Worm (Caenorhabditis elegans) whole organism, L1 larva: ENCODE results near the gene srh-300.

Source experiments
- C16A3.4 ChIP-seq: fragments of 150-350 bp; optimal IDR thresholded peaks from 2 replicates; lab custom pipeline; 2014; ENCODE audit warnings: missing biosample characterization, missing genetic modification characterization
- C34B4.2 ChIP-seq: sonication (generic microtip); optimal IDR thresholded peaks from 2 replicates; lab custom pipeline; 2017; ENCODE audit warnings: mild to moderate bottlenecking, missing genetic modification characterization, missing compliant biosample characterization
- Y116A8C.19 ChIP-seq: sonication (generic microtip); optimal IDR thresholded peaks from 2 replicates; lab custom pipeline; 2016; ENCODE audit warnings: missing compliant biosample characterization, missing genetic modification characterization, borderline replicate concordance
- aha-1 ChIP-seq: fragments of 150-350 bp; optimal IDR thresholded peaks from 2 replicates; lab custom pipeline; 2014; ENCODE audit warnings: missing biosample characterization, missing genetic modification characterization
- alr-1 ChIP-seq: fragments of 200-800 bp; sonication (Bioruptor generic); optimal IDR thresholded peaks from 2 replicates; lab custom pipeline; 2018; ENCODE audit warnings: borderline replicate concordance, mild to moderate bottlenecking, missing genetic modification characterization, missing compliant biosample characterization
- aly-2 ChIP-seq: fragments of 150-350 bp; optimal IDR thresholded peaks from 2 replicates; lab custom pipeline; 2014; ENCODE audit warnings: missing biosample characterization, missing genetic modification characterization
- ceh-63 ChIP-seq: fragments of 200-800 bp; sonication (Bioruptor generic); optimal IDR thresholded peaks from 2 replicates; lab custom pipeline; 2018; ENCODE audit warnings: mild to moderate bottlenecking, missing genetic modification characterization, missing compliant biosample characterization
- ceh-8 ChIP-seq: fragments of 200-800 bp; sonication (Bioruptor generic); optimal IDR thresholded peaks from 2 replicates; lab custom pipeline; 2018; ENCODE audit warnings: mild to moderate bottlenecking, missing genetic modification characterization, moderate library complexity, missing compliant biosample characterization
- ceh-82 ChIP-seq, 3 experiments: fragments of 150-350 bp in 1 of 3; sonication (generic microtip) in 2 of 3; optimal IDR thresholded peaks; 2 replicates each; lab custom pipeline; 2014 to 2017; ENCODE audit warnings: missing biosample characterization in 3 of 3, missing genetic modification characterization in 3 of 3
- ceh-88 ChIP-seq: fragments of 200-800 bp; sonication (Bioruptor generic); IDR thresholded peaks from 2 replicates; pipeline ENCODE4 v1.3.6; 2022; ENCODE audit warnings: missing genetic modification characterization, missing compliant biosample characterization
- ceh-90 ChIP-seq: sonication (generic microtip); optimal IDR thresholded peaks from 2 replicates; lab custom pipeline; 2016; ENCODE audit warnings: missing genetic modification characterization, missing compliant biosample characterization
- ces-1 ChIP-seq: fragments of 150-350 bp; optimal IDR thresholded peaks from 2 replicates; lab custom pipeline; 2014; ENCODE audit warnings: missing biosample characterization, missing genetic modification reagents, missing genetic modification characterization
- dpl-1 ChIP-seq, 3 experiments: fragments of 150-350 bp in 2 of 3; sonication (generic microtip) in 1 of 3; optimal IDR thresholded peaks; 2 replicates each; lab custom pipeline; 2014 to 2017; ENCODE audit warnings: missing biosample characterization in 3 of 3, missing genetic modification characterization in 3 of 3, missing genetic modification reagents in 3 of 3
- dsc-1 ChIP-seq: sonication (generic microtip); optimal IDR thresholded peaks from 2 replicates; lab custom pipeline; 2016; ENCODE audit warnings: mild to moderate bottlenecking, missing genetic modification characterization, missing compliant biosample characterization
- egl-13 ChIP-seq: sonication (generic microtip); optimal IDR thresholded peaks from 2 replicates; lab custom pipeline; 2016; ENCODE audit warnings: missing genotype, missing genetic modification reagents, missing genetic modification characterization, missing compliant biosample characterization
- egl-27 ChIP-seq, 2 experiments: fragments of 150-350 bp in 1 of 2; sonication (generic microtip); optimal IDR thresholded peaks; 3 replicates each; lab custom pipeline; 2017 to 2018; ENCODE audit warnings: missing biosample characterization in 2 of 2, missing genetic modification characterization in 2 of 2, missing genetic modification reagents in 2 of 2
- elt-2 ChIP-seq: sonication (generic microtip); optimal IDR thresholded peaks from 2 replicates; lab custom pipeline; 2016; ENCODE audit warnings: missing genetic modification characterization, mild to moderate bottlenecking, inconsistent platforms, missing compliant biosample characterization, missing genetic modification reagents
- elt-3 ChIP-seq, 6 experiments: fragments of 150-350 bp in 1 of 6; sonication (generic microtip); optimal IDR thresholded peaks; 2 replicates each; lab custom pipeline; 2017 to 2018; ENCODE audit warnings: missing biosample characterization in 6 of 6, missing genetic modification characterization in 6 of 6, inconsistent platforms in 1 of 6
- ets-5 ChIP-seq: fragments of 200-800 bp; sonication (Bioruptor generic); IDR thresholded peaks from 2 replicates; pipeline ENCODE4 v1.3.6; 2022; ENCODE audit warnings: missing genetic modification characterization, missing compliant biosample characterization
- fkh-8 ChIP-seq: sonication (generic microtip); optimal IDR thresholded peaks from 2 replicates; lab custom pipeline; 2016; ENCODE audit warnings: mild to moderate bottlenecking, missing genetic modification characterization, missing compliant biosample characterization
- fos-1 ChIP-seq: fragments of 150-350 bp; optimal IDR thresholded peaks from 2 replicates; lab custom pipeline; 2014; ENCODE audit warnings: missing biosample characterization, missing genetic modification characterization
- grh-1 ChIP-seq: fragments of 200-800 bp; sonication (Bioruptor generic); IDR thresholded peaks from 2 replicates; pipeline ENCODE4 v1.3.6; 2022; ENCODE audit warnings: missing genetic modification reagents, missing genetic modification characterization, missing compliant biosample characterization
- isw-1 ChIP-seq: fragments of 200-800 bp; sonication (Bioruptor generic); IDR thresholded peaks from 2 replicates; pipeline ENCODE4 v1.3.6; 2022; ENCODE audit warnings: missing genetic modification characterization, missing compliant biosample characterization
- lin-13 ChIP-seq: fragments of 150-350 bp; optimal IDR thresholded peaks from 2 replicates; lab custom pipeline; 2014; ENCODE audit warnings: missing biosample characterization, missing genetic modification reagents, missing genetic modification characterization
- lin-14 ChIP-seq: fragments of 200-800 bp; sonication (Bioruptor generic); optimal IDR thresholded peaks from 2 replicates; lab custom pipeline; 2018; ENCODE audit warnings: mild to moderate bottlenecking, missing genetic modification characterization, moderate library complexity, missing compliant biosample characterization
- lin-35 ChIP-seq, 2 experiments: fragments of 150-350 bp; optimal IDR thresholded peaks; 2 replicates each; lab custom pipeline; 2014; ENCODE audit warnings: missing biosample characterization in 2 of 2, missing genetic modification characterization in 2 of 2, missing genetic modification reagents in 2 of 2
- lin-39 ChIP-seq: fragments of 150-350 bp; optimal IDR thresholded peaks from 2 replicates; lab custom pipeline; 2014; ENCODE audit warnings: missing biosample characterization, missing genetic modification reagents, missing genetic modification characterization
- lir-3 ChIP-seq: sonication (generic microtip); optimal IDR thresholded peaks from 2 replicates; lab custom pipeline; 2016; ENCODE audit warnings: mild to moderate bottlenecking, missing genetic modification characterization, moderate library complexity, missing compliant biosample characterization; ENCODE audit not compliant: poor library complexity
- lsy-2 ChIP-seq, 2 experiments: fragments of 150-350 bp; optimal IDR thresholded peaks; 2 replicates each; lab custom pipeline; 2014; ENCODE audit warnings: missing biosample characterization in 2 of 2, missing genetic modification characterization in 2 of 2
- mab-9 ChIP-seq: fragments of 200-800 bp; sonication (Bioruptor generic); IDR thresholded peaks from 2 replicates; pipeline ENCODE4 v1.3.6; 2022; ENCODE audit warnings: missing genetic modification reagents, missing genetic modification characterization, missing compliant biosample characterization
- mdl-1 ChIP-seq, 2 experiments: fragments of 150-350 bp; optimal IDR thresholded peaks; 2 replicates each; lab custom pipeline; 2014 to 2017; ENCODE audit warnings: missing biosample characterization in 2 of 2, missing genetic modification characterization in 2 of 2, inconsistent platforms in 1 of 2
- mep-1 ChIP-seq: fragments of 150-350 bp; optimal IDR thresholded peaks from 2 replicates; lab custom pipeline; 2014; ENCODE audit warnings: missing biosample characterization, missing genetic modification characterization
- nhr-11 ChIP-seq: fragments of 150-350 bp; optimal IDR thresholded peaks from 2 replicates; lab custom pipeline; 2014; ENCODE audit warnings: missing biosample characterization, missing genetic modification characterization
- nhr-12 ChIP-seq: sonication (generic microtip); optimal IDR thresholded peaks from 2 replicates; lab custom pipeline; 2017; ENCODE audit warnings: missing biosample characterization, missing genetic modification characterization
- nhr-20 ChIP-seq: sonication (generic microtip); optimal IDR thresholded peaks from 2 replicates; lab custom pipeline; 2016; ENCODE audit warnings: mild to moderate bottlenecking, missing genetic modification characterization, missing compliant biosample characterization
- nhr-71 ChIP-seq: sonication (generic microtip); optimal IDR thresholded peaks from 2 replicates; lab custom pipeline; 2016; ENCODE audit warnings: mild to moderate bottlenecking, missing genetic modification characterization, moderate library complexity, missing compliant biosample characterization
- nhr-76 ChIP-seq: sonication (generic microtip); optimal IDR thresholded peaks from 2 replicates; lab custom pipeline; 2017; ENCODE audit warnings: missing biosample characterization, missing genetic modification characterization
- nhr-77 ChIP-seq: fragments of 150-350 bp; optimal IDR thresholded peaks from 2 replicates; lab custom pipeline; 2014; ENCODE audit warnings: missing biosample characterization, missing genetic modification characterization
- nhr-84 ChIP-seq: sonication (generic microtip); optimal IDR thresholded peaks from 2 replicates; lab custom pipeline; 2017; ENCODE audit warnings: missing biosample characterization, missing genetic modification characterization
- nhr-90 ChIP-seq: sonication (generic microtip); optimal IDR thresholded peaks from 2 replicates; lab custom pipeline; 2016; ENCODE audit warnings: mild to moderate bottlenecking, missing genetic modification characterization, missing compliant biosample characterization; ENCODE audit not compliant: poor library complexity
- pag-3 ChIP-seq: sonication (generic microtip); optimal IDR thresholded peaks from 2 replicates; lab custom pipeline; 2017; ENCODE audit warnings: missing genetic modification characterization, mild to moderate bottlenecking, missing compliant biosample characterization, antibody characterized with exemption, borderline replicate concordance; ENCODE audit not compliant: insufficient read depth
- pax-3 ChIP-seq: fragments of 200-800 bp; sonication (Bioruptor generic); optimal IDR thresholded peaks from 2 replicates; lab custom pipeline; 2018; ENCODE audit warnings: mild to moderate bottlenecking, missing genetic modification characterization, moderate library complexity, missing compliant biosample characterization
- snpc-4 ChIP-seq: fragments of 150-350 bp; optimal IDR thresholded peaks from 2 replicates; lab custom pipeline; 2014; ENCODE audit warnings: missing biosample characterization, missing genetic modification characterization
- tbx-2 ChIP-seq: sonication (generic microtip); optimal IDR thresholded peaks from 2 replicates; lab custom pipeline; 2016; ENCODE audit warnings: missing genetic modification characterization, missing compliant biosample characterization
- tlp-1 ChIP-seq: fragments of 150-350 bp; optimal IDR thresholded peaks from 2 replicates; lab custom pipeline; 2014; ENCODE audit warnings: missing biosample characterization, missing genetic modification characterization
- unc-30 ChIP-seq: sonication (generic microtip); optimal IDR thresholded peaks from 2 replicates; lab custom pipeline; 2017; ENCODE audit warnings: missing biosample characterization, missing genetic modification characterization
- unc-62 ChIP-seq: fragments of 150-350 bp; optimal IDR thresholded peaks from 2 replicates; lab custom pipeline; 2014; ENCODE audit warnings: missing biosample characterization, missing genetic modification reagents, missing genetic modification characterization
- unc-98 ChIP-seq: fragments of 200-800 bp; sonication (Bioruptor generic); IDR thresholded peaks from 2 replicates; pipeline ENCODE4 v1.3.6; 2022; ENCODE audit warnings: missing genetic modification characterization, missing compliant biosample characterization
- vab-15 ChIP-seq: sonication (generic microtip); optimal IDR thresholded peaks from 2 replicates; lab custom pipeline; 2017; ENCODE audit warnings: missing genotype, mild to moderate bottlenecking, missing genetic modification characterization, missing compliant biosample characterization
- zip-4 ChIP-seq: fragments of 200-800 bp; sonication (Bioruptor generic); optimal IDR thresholded peaks from 2 replicates; lab custom pipeline; 2018; ENCODE audit warnings: mild to moderate bottlenecking, missing genetic modification characterization, moderate library complexity, missing compliant biosample characterization
- ztf-11 ChIP-seq, 2 experiments: sonication (generic microtip); optimal IDR thresholded peaks; 2 replicates each; lab custom pipeline; 2016 to 2017; ENCODE audit warnings: missing genetic modification characterization in 2 of 2, missing biosample characterization in 1 of 2, missing compliant biosample characterization in 1 of 2
- ztf-4 ChIP-seq: fragments of 150-350 bp; optimal IDR thresholded peaks from 2 replicates; lab custom pipeline; 2014; ENCODE audit warnings: missing biosample characterization, missing genetic modification characterization

Gene srh-300

ce11 chrV:17857901-17858300 is 36.0 kb downstream of the srh-300 start (continued):
- TF ChIP-seq egl-27 (tag; optimal IDR thresholded peaks at IDR 0.05; lab: Kevin White, UChicago), result peak; percentile 35 to 86
- TF ChIP-seq ceh-90 (tag; lab: Kevin White, UChicago), result no peak
- TF ChIP-seq nhr-76, result no peak
- TF ChIP-seq nhr-11 (tag; lab: Kevin White, UChicago), result peak; percentile 34
- peak; percentile 76 for TF ChIP-seq lin-13 (GFP tag; lab: Kevin White, UChicago)
- no peak for TF ChIP-seq ets-5 (GFP tag; lab: Robert Waterston, UW)
- peak; percentile 97 for TF ChIP-seq lin-14
- TF ChIP-seq nhr-71, result peak; percentile 95
- TF ChIP-seq nhr-20, result peak; percentile 82
- no peak for TF ChIP-seq pag-3 (tag; lab: Kevin White, UChicago)
- peak; percentile 76 for TF ChIP-seq dsc-1 (tag; lab: Kevin White, UChicago)
- TF ChIP-seq nhr-12, result no peak
- TF ChIP-seq snpc-4 (tag; lab: Kevin White, UChicago), result peak; percentile 60
- peak; percentile 45 for TF ChIP-seq C16A3.4
- TF ChIP-seq nhr-90 (tag; lab: Kevin White, UChicago), result peak; percentile 63
- peak; percentile 26 for TF ChIP-seq zip-4 (GFP tag; lab: Kevin White, UChicago)
- TF ChIP-seq egl-13, result peak; percentile 81
- no peak for TF ChIP-seq C34B4.2 (tag; lab: Kevin White, UChicago)
- peak; percentile 90 for TF ChIP-seq tbx-2 (tag; lab: Kevin White, UChicago)
- peak; percentile 74 for TF ChIP-seq nhr-77 (tag; lab: Kevin White, UChicago)
- no peak for TF ChIP-seq unc-62 (GFP tag; lab: Kevin White, UChicago)
- peak; percentile 59 to 92 (median 82) for TF ChIP-seq ceh-82 (tag; optimal IDR thresholded peaks at IDR 0.05; lab: Kevin White, UChicago)
- TF ChIP-seq isw-1 (GFP tag; lab: Robert Waterston, UW), result peak; percentile 61
- no peak for TF ChIP-seq tlp-1 (tag; lab: Kevin White, UChicago)
- no peak for TF ChIP-seq aly-2 (tag; lab: Kevin White, UChicago)
- TF ChIP-seq ces-1, result peak; percentile 62
- peak; percentile 78 to 85 for TF ChIP-seq lsy-2 (tag; optimal IDR thresholded peaks at IDR 0.05; lab: Kevin White, UChicago)
- no peak for TF ChIP-seq Y116A8C.19 (tag; lab: Kevin White, UChicago)
- peak in 1 of 6 experiments; percentile 55 for TF ChIP-seq elt-3 (tag; optimal IDR thresholded peaks at IDR 0.05; lab: Kevin White, UChicago)
- TF ChIP-seq lin-39 (tag; lab: Kevin White, UChicago), result no peak
- TF ChIP-seq pax-3 (tag; lab: Kevin White, UChicago), result peak; percentile 59
- TF ChIP-seq lir-3 (tag; lab: Kevin White, UChicago), result no peak
- no peak for TF ChIP-seq unc-30 (tag; lab: Kevin White, UChicago)
- no peak for TF ChIP-seq unc-98 (GFP tag; lab: Robert Waterston, UW)
- TF ChIP-seq fkh-8 (tag; lab: Kevin White, UChicago), result peak; percentile 93
- TF ChIP-seq mdl-1 (tag; optimal IDR thresholded peaks at IDR 0.05; lab: Kevin White, UChicago), result peak; percentile 43 to 68
- TF ChIP-seq fos-1 (tag; lab: Kevin White, UChicago), result peak; percentile 78
- no peak for TF ChIP-seq vab-15 (tag; lab: Kevin White, UChicago)
- no peak for TF ChIP-seq ceh-63 (GFP tag; lab: Kevin White, UChicago)
- TF ChIP-seq ceh-8 (GFP tag; lab: Kevin White, UChicago), result peak; percentile 37
- TF ChIP-seq elt-2 (tag; lab: Kevin White, UChicago), result peak; percentile 31
- no peak for TF ChIP-seq mab-9
- TF ChIP-seq ztf-11 (tag; optimal IDR thresholded peaks at IDR 0.05; lab: Kevin White, UChicago), result peak in 1 of 2 experiments; percentile 44
- peak; percentile 86 for TF ChIP-seq ztf-4
- no peak for TF ChIP-seq nhr-84 (tag; lab: Kevin White, UChicago)
- 0 out of 2 replicates have a peak, but pooled peaks have one; percentile 17 for TF ChIP-seq ceh-88
- TF ChIP-seq alr-1 (tag; lab: Kevin White, UChicago), result no peak
- peak; percentile 56 to 69 (median 66) for TF ChIP-seq dpl-1 (GFP tag; optimal IDR thresholded peaks at IDR 0.05; lab: Kevin White, UChicago)
- TF ChIP-seq lin-35 (GFP tag; optimal IDR thresholded peaks at IDR 0.05; lab: Kevin White, UChicago), result peak; percentile 77 to 81
- peak; percentile 84 for TF ChIP-seq mep-1 (tag; lab: Kevin White, UChicago)
- no peak for TF ChIP-seq grh-1
- TF ChIP-seq aha-1 (tag; lab: Kevin White, UChicago), result no peak
